Fruit fly (Drosophila melanogaster) whole organism, prepupa: ENCODE results near the gene CG42504.

Experiments used
- CG11762 ChIP-seq: fragments of 200-800 bp; sonication (Bioruptor generic); optimal IDR thresholded peaks from 3 replicates; lab custom pipeline; 2016; ENCODE audit warnings: missing biosample characterization, missing genetic modification characterization; ENCODE audit not compliant: insufficient read depth
- CG11902 ChIP-seq: fragments of 200-800 bp; sonication (Bioruptor generic); optimal IDR thresholded peaks from 3 replicates; lab custom pipeline; 2016; ENCODE audit warnings: missing biosample characterization, missing genetic modification characterization
- CG3032 ChIP-seq: fragments of 200-800 bp; optimal IDR thresholded peaks from 2 replicates; lab custom pipeline; 2019; ENCODE audit warnings: missing biosample characterization, mild to moderate bottlenecking, missing genetic modification characterization, moderate library complexity
- CG3919 ChIP-seq: fragments of 200-800 bp; sonication (Bioruptor generic); optimal IDR thresholded peaks from 3 replicates; lab custom pipeline; 2016; ENCODE audit warnings: missing biosample characterization, missing genetic modification characterization
- CG6163 ChIP-seq: fragments of 200-800 bp; sonication (Bioruptor generic); IDR thresholded peaks from 3 replicates; pipeline ENCODE4 v1.3.6; 2022; ENCODE audit warnings: missing biosample characterization, missing genetic modification characterization
- CG6808 ChIP-seq: fragments of 200-800 bp; sonication (Bioruptor generic); optimal IDR thresholded peaks from 3 replicates; lab custom pipeline; 2017; ENCODE audit warnings: missing biosample characterization, missing genetic modification characterization, mild to moderate bottlenecking, moderate library complexity, missing genetic modification reagents
- CG8319 ChIP-seq: fragments of 200-800 bp; sonication (Bioruptor generic); optimal IDR thresholded peaks from 3 replicates; lab custom pipeline; 2016; ENCODE audit warnings: missing biosample characterization, missing genetic modification characterization
- CG9139 ChIP-seq: fragments of 200-800 bp; sonication (Bioruptor generic); optimal IDR thresholded peaks from 3 replicates; lab custom pipeline; 2017; ENCODE audit warnings: missing biosample characterization, mild to moderate bottlenecking, missing genetic modification characterization
- dac ChIP-seq: fragments of 200-800 bp; sonication (Bioruptor generic); optimal IDR thresholded peaks from 2 replicates; lab custom pipeline; 2017; ENCODE audit warnings: missing biosample characterization, mild to moderate bottlenecking, missing genetic modification characterization
- fkh ChIP-seq: fragments of 200-800 bp; sonication (Bioruptor generic); optimal IDR thresholded peaks from 3 replicates; lab custom pipeline; 2017; ENCODE audit warnings: missing biosample characterization, mild to moderate bottlenecking, missing genetic modification characterization, moderate library complexity
- lz ChIP-seq: fragments of 200-800 bp; sonication (Bioruptor generic); optimal IDR thresholded peaks from 3 replicates; lab custom pipeline; 2016; ENCODE audit warnings: missing biosample characterization, missing genetic modification characterization

- no peak for TF ChIP-seq CG9139 (GFP tag; lab: Kevin White, UChicago)
- no peak for TF ChIP-seq CG11902 (GFP tag; lab: Kevin White, UChicago)
- TF ChIP-seq fkh, result no peak
- no peak for TF ChIP-seq CG11762 (GFP tag; lab: Kevin White, UChicago)
- no peak for TF ChIP-seq CG3919
- TF ChIP-seq lz (GFP tag; lab: Kevin White, UChicago), result no peak
- no peak for TF ChIP-seq CG6163 (GFP tag; lab: Robert Waterston, UW)
- no peak for TF ChIP-seq CG8319 (GFP tag; lab: Kevin White, UChicago)
- no peak for TF ChIP-seq CG3032
- no peak for TF ChIP-seq dac
- no peak for TF ChIP-seq CG6808 (GFP tag; lab: Kevin White, UChicago)
Measured at dm6 chr3R:11984862-11985261, 46.7 kb downstream of the CG42504 start.
